Worm (Caenorhabditis elegans): ENCODE measurements around the gene neg-1.

DNA sequence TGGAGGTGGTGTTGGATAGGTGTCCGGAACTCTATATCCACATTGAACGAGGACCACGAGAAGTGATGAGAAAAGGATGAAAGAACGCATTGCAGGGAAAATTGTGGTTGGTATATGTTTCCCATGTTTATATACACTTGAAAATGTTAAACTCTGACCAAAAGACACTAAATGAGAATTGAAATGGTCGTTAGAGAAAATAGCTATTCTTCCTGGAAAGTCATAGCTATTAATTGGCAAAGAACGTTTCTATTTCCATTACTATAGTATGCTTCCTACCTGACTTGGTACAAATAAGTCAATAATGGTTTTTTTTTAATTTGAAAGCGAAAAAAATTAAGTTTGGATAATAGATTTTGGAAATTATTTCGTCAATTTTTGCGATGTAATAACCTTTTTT lies 42.0 kb upstream of the neg-1 start, which contains the start of gene Y47D7A.18:
- TF ChIP-seq ceh-19 (GFP tag; optimal IDR thresholded peaks at IDR 0.05) (no peak), pat-9 (tag; optimal IDR thresholded peaks at IDR 0.05) (no peak), hlh-13 (GFP tag; optimal IDR thresholded peaks at IDR 0.05) (no peak), unc-3 (GFP tag; conservative IDR thresholded peaks at IDR 0.05) (no peak), unc-3 (tag; optimal IDR thresholded peaks at IDR 0.05) (no peak), eyg-1 (tag; optimal IDR thresholded peaks at IDR 0.05) (no peak), ceh-22 (tag; optimal IDR thresholded peaks at IDR 0.05) (no peak), pqm-1 (tag; optimal IDR thresholded peaks at IDR 0.05) (no peak), sox-2 (GFP tag; IDR thresholded peaks at IDR 0.05) (no peak), ceh-9 (tag; optimal IDR thresholded peaks at IDR 0.05) (no peak)

Measured in whole organism, late embryonic.